Worm (Caenorhabditis elegans): ENCODE results near the gene nhr-61.

DNA sequence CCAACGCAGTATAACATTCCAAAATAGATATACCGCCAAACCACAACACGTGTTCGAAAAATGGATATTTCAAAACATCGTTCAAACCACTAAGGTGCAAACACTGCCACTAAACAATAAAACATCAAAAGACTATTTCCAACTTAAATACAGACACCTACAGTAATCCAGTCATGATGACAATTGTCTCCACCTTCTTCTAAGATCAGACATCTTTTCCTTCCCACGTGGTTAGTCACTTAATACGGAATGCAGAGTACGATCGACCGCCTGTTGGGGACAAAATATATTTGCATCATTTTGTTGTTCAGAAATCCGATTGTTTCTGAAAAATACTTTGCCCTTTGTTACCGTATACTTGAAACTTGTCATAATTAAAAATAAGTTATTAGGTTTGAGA lies 22.9 kb upstream of the nhr-61 start:
- TF ChIP-seq ceh-82 (tag; optimal IDR thresholded peaks at IDR 0.05) (no peak), pha-4 (tag; optimal IDR thresholded peaks at IDR 0.05) (no peak), lin-15B (tag; optimal IDR thresholded peaks at IDR 0.05) (no peak), unc-62 (GFP tag; optimal IDR thresholded peaks at IDR 0.05) (no peak)
